Fruit fly (Drosophila melanogaster): ENCODE results near the gene CG15202.

Gene CG15202

DNA sequence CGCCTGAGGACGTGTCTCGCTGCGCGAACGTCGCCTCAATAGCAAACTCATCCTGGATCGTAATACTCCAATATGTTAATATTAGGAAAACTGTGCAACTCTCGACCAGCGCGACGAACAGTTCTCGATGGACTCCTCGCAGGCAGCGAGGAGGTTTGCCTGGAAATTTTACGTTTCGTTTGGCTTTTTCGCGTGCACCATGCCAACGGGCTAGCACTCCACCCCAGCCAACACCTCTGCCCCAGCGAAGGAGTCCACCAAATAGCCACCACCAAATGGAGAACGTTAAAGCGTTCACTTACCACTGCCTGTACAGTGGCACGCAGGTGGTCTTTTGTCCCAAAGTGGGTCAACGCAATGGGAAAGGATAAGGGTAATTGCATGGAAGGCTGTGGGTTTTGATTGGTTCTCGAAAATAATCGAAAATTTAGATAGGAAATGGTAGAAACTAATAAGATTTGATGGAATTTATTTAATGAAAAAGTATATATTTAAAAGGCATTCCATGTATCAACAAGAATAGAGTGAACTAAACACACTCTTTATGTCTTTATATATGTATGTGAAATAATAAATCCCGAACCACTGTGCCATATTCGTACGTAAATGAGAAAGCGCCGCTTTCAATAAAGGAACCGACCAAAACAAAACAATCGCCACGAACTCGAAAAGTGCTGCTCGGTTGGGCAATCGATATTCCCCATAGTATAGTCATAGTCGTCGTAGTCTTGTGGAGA, 17.5 kb downstream of the CG15202 start, which contains the start of gene CG32668:
Gene CG32668, minus strand, starts transcription at position 51 of the 737 bp plus-strand sequence.
- TF ChIP-seq CG34422 (GFP tag; IDR thresholded peaks at IDR 0.05) = no peak
- TF ChIP-seq Deaf1 (tag; optimal IDR thresholded peaks at IDR 0.05) = peak; percentile 9
- peak; percentile 46 for TF ChIP-seq Med (GFP tag)
- no peak for TF ChIP-seq zf30C (GFP tag; optimal IDR thresholded peaks at IDR 0.05)
- TF ChIP-seq row (GFP tag; IDR thresholded peaks at IDR 0.05) = 0 out of 3 replicates have a peak, but pooled peaks have one; percentile 17
- no peak for TF ChIP-seq CG11085 (GFP tag; IDR thresholded peaks at IDR 0.05)
- no peak for TF ChIP-seq CG6254 (GFP tag; optimal IDR thresholded peaks at IDR 0.05)
- TF ChIP-seq sens (GFP tag) = peak; percentile 63
- TF ChIP-seq CG4854 (GFP tag; optimal IDR thresholded peaks at IDR 0.05) = no peak
- TF ChIP-seq grau (tag; optimal IDR thresholded peaks at IDR 0.05) = no peak
- no peak for TF ChIP-seq CG12744 (GFP tag; optimal IDR thresholded peaks at IDR 0.05)
- TF ChIP-seq Tbp (GFP tag; optimal IDR thresholded peaks at IDR 0.05) = no peak
- TF ChIP-seq onecut (GFP tag; IDR thresholded peaks at IDR 0.05) = peak; percentile 23; the same call in 1 of the 2 replicates
- TF ChIP-seq MBD-R2 (GFP tag; IDR thresholded peaks at IDR 0.05) = no peak
- no peak for TF ChIP-seq NC2α (GFP tag; optimal IDR thresholded peaks at IDR 0.05)
- no peak for TF ChIP-seq ERR (GFP tag; optimal IDR thresholded peaks at IDR 0.05)

DNA sequence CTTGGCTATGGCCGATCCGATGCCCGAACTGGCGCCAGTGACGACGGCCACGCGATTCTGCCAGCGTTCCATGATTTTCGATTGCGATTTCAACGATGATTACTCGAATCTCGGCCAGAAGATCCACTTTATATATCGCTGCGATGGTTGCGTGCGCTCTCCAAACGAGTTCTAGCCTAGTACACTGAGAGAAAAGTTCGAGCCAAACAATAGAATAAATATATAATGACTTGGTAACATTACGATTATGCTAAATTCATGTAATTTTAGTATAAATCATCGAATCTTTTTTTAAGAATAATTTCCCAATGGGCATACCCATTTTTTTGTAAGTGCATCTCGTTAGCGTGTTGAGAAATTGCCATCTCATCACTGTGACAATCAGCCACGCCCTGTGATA, 26.6 kb downstream of the CG15202 start, which contains the start of gene Antdh:
Gene Antdh, minus strand, starts transcription at position 101 of the 400 bp plus-strand sequence.
- no peak for TF ChIP-seq Nf-YB (GFP tag; optimal IDR thresholded peaks at IDR 0.05)
- TF ChIP-seq Drgx (GFP tag; IDR thresholded peaks at IDR 0.05) = peak; percentile 21; the same call in 1 of the 2 replicates
- no peak for TF ChIP-seq CG18619 (GFP tag; optimal IDR thresholded peaks at IDR 0.05)
- TF ChIP-seq Sry-δ (GFP tag; optimal IDR thresholded peaks at IDR 0.05) = no peak
- no peak for TF ChIP-seq pfk (GFP tag; optimal IDR thresholded peaks at IDR 0.05)
- no peak for TF ChIP-seq ssp (GFP tag; IDR thresholded peaks at IDR 0.05)
- no peak for TF ChIP-seq CG10366 (GFP tag; IDR thresholded peaks at IDR 0.05)
- no peak for TF ChIP-seq CG1647 (GFP tag; optimal IDR thresholded peaks at IDR 0.05)
- no peak for TF ChIP-seq Tbp (GFP tag; optimal IDR thresholded peaks at IDR 0.05)
- peak; percentile 33 for TF ChIP-seq Med (GFP tag)
- TF ChIP-seq Trl (optimal IDR thresholded peaks at IDR 0.05) = no peak
- no peak for TF ChIP-seq Trl (GFP tag; optimal IDR thresholded peaks at IDR 0.05)
- TF ChIP-seq CG6689 (GFP tag; IDR thresholded peaks at IDR 0.05) = peak; percentile 40; the same call in 1 of the 2 replicates
- no peak for TF ChIP-seq prd (optimal IDR thresholded peaks at IDR 0.05)
- TF ChIP-seq prd (GFP tag; IDR thresholded peaks at IDR 0.05) = peak; percentile 32; the same call in 1 of the 3 replicates
- TF ChIP-seq CG32772 (GFP tag; IDR thresholded peaks at IDR 0.05) = no peak
- TF ChIP-seq pnt (GFP tag; optimal IDR thresholded peaks at IDR 0.05) = no peak
- TF ChIP-seq CG7987 (GFP tag; optimal IDR thresholded peaks at IDR 0.05) = no peak
- no peak for TF ChIP-seq CG8478 (optimal IDR thresholded peaks at IDR 0.05)
- TF ChIP-seq slbo (GFP tag; IDR thresholded peaks at IDR 0.05) = no peak
- no peak for TF ChIP-seq nerfin-1 (tag; optimal IDR thresholded peaks at IDR 0.05)
- no peak for TF ChIP-seq CG13775 (GFP tag; optimal IDR thresholded peaks at IDR 0.05)
- no peak for TF ChIP-seq ind (GFP tag; optimal IDR thresholded peaks at IDR 0.05)
- no peak for TF ChIP-seq CG10321 (GFP tag; IDR thresholded peaks at IDR 0.05)
- no peak for TF ChIP-seq unpg (GFP tag; optimal IDR thresholded peaks at IDR 0.05)
- TF ChIP-seq Ada2b (GFP tag; IDR thresholded peaks at IDR 0.05) = no peak
- no peak for TF ChIP-seq zfh2 (GFP tag; optimal IDR thresholded peaks at IDR 0.05)
- TF ChIP-seq CG9876 (GFP tag; optimal IDR thresholded peaks at IDR 0.05) = no peak
- no peak for TF ChIP-seq maf-S (GFP tag; optimal IDR thresholded peaks at IDR 0.05)
- peak; percentile 0 for TF ChIP-seq CG10979 (tag; optimal IDR thresholded peaks at IDR 0.05)
- no peak for TF ChIP-seq nerfin-2 (GFP tag; IDR thresholded peaks at IDR 0.05; ENCODE audit: partially characterized antibody)
- 0 out of 3 replicates have a peak, but pooled peaks have one; percentile 22 for TF ChIP-seq dysf (GFP tag; IDR thresholded peaks at IDR 0.05)
- TF ChIP-seq Jarid2 (GFP tag; optimal IDR thresholded peaks at IDR 0.05) = no peak
- TF ChIP-seq dpn (GFP tag; optimal IDR thresholded peaks at IDR 0.05) = no peak
- no peak for TF ChIP-seq dimm (GFP tag; IDR thresholded peaks at IDR 0.05)
- TF ChIP-seq row (GFP tag; IDR thresholded peaks at IDR 0.05) = no peak
- no peak for TF ChIP-seq CG4328 (GFP tag; optimal IDR thresholded peaks at IDR 0.05)
- TF ChIP-seq fd3F (GFP tag; optimal IDR thresholded peaks at IDR 0.05) = no peak

All from whole organism, embryonic.